Worm (Caenorhabditis elegans): ENCODE results near the gene tomm-22.
"Not testable (repeated sequence)": the region's sequence is repeated elsewhere in the genome, so short reads cannot be mapped to it uniquely, and the experiment has no call there.

Gene tomm-22

ce11 chrII:460835-461234 lies 9.4 kb downstream of the tomm-22 start, which contains the start of gene W10D9.3:
W10D9.3 (minus strand) TSS chrII:460935.
- no peak for TF ChIP-seq him-1 (tag; optimal IDR thresholded peaks at IDR 0.05)
- no peak for TF ChIP-seq dao-5 (tag; optimal IDR thresholded peaks at IDR 0.05)
- TF ChIP-seq W03F9.2 (tag; optimal IDR thresholded peaks at IDR 0.05), result no peak

ce11 chrII:457790-458189 lies 12.5 kb downstream of the tomm-22 start, which contains the start of gene gvd-1:
gvd-1 (minus strand) TSS chrII:457890.
- TF ChIP-seq dao-5 (tag; optimal IDR thresholded peaks at IDR 0.05) (no peak), W03F9.2 (tag; optimal IDR thresholded peaks at IDR 0.05) (no peak), him-1 (tag; optimal IDR thresholded peaks at IDR 0.05) (no peak)

- TF ChIP-seq W03F9.2 (tag; optimal IDR thresholded peaks at IDR 0.05), result no peak
- TF ChIP-seq dao-5 (tag; optimal IDR thresholded peaks at IDR 0.05), result no peak
- TF ChIP-seq him-1 (tag; optimal IDR thresholded peaks at IDR 0.05), result no peak
Measured at ce11 chrII:456371-456770, 13.9 kb downstream of the tomm-22 start.

ce11 chrII:454646-455045 lies 15.6 kb downstream of the tomm-22 start, which contains the start of gene W10D9.1:
W10D9.1 (plus strand) TSS chrII:454946.
- not testable (repeated sequence) for TF ChIP-seq dao-5, him-1, W03F9.2 (tag; optimal IDR thresholded peaks at IDR 0.05)

ce11 chrII:441102-441501 lies 29.2 kb downstream of the tomm-22 start, which contains the start of gene C24H12.1:
C24H12.1 (plus strand) TSS chrII:441402.
- not testable (repeated sequence) for TF ChIP-seq W03F9.2, dao-5, him-1 (tag; optimal IDR thresholded peaks at IDR 0.05)

- no peak for TF ChIP-seq dao-5 (tag; optimal IDR thresholded peaks at IDR 0.05)
- TF ChIP-seq W03F9.2 (tag; optimal IDR thresholded peaks at IDR 0.05), result no peak
- TF ChIP-seq him-1 (tag; optimal IDR thresholded peaks at IDR 0.05), result no peak
Measured at ce11 chrII:437279-437678, 33.0 kb downstream of the tomm-22 start.

- TF ChIP-seq him-1 (tag; optimal IDR thresholded peaks at IDR 0.05) (no peak), W03F9.2 (tag; optimal IDR thresholded peaks at IDR 0.05) (no peak), dao-5 (tag; optimal IDR thresholded peaks at IDR 0.05) (no peak)
Measured at ce11 chrII:423086-423485, 47.2 kb downstream of the tomm-22 start, which contains the start of gene C24H12.8. C24H12.8 (minus strand) TSS chrII:423186.

- no peak for TF ChIP-seq dao-5 (tag; optimal IDR thresholded peaks at IDR 0.05)
- no peak for TF ChIP-seq W03F9.2 (tag; optimal IDR thresholded peaks at IDR 0.05)
- no peak for TF ChIP-seq him-1 (tag; optimal IDR thresholded peaks at IDR 0.05)
Measured at ce11 chrII:418782-419181, 51.5 kb downstream of the tomm-22 start, which contains the start of gene C24H12.6. C24H12.6 (minus strand) TSS chrII:418882.

All from whole organism, L4/young adult.